Worm (Caenorhabditis elegans): ENCODE results near the gene T21H3.1.

T21H3.1 gene

DNA sequence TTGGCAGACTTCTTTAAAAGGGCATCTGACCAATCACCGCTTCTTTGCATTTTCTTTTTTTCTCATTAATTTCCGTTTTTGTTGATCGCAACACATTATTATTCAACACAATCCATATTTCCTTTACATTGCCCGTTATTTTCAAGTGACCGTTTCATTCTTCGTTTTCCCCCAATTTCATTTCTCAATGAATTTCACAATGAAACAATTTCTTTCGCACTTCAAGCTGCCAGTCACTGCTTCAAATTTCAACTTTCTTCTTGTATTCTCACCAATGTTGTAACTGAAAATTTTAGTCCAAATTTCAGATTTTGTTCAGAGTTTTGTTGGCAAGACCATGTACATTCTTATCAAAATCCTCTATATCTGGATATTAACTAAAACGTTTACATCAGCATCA is 35.1 kb upstream of the T21H3.1 start, which contains the start of gene cutl-22:
Gene cutl-22, plus strand, starts transcription at position 301 of the 400 bp plus-strand sequence.
- TF ChIP-seq R02D3.7 (tag; optimal IDR thresholded peaks at IDR 0.05) (no peak), nhr-23 (tag; optimal IDR thresholded peaks at IDR 0.05) (no peak), unc-39 (tag; optimal IDR thresholded peaks at IDR 0.05) (no peak), ZK546.5 (tag; optimal IDR thresholded peaks at IDR 0.05) (no peak), nhr-237 (tag; optimal IDR thresholded peaks at IDR 0.05) (no peak), alr-1 (tag; optimal IDR thresholded peaks at IDR 0.05) (no peak), lin-11 (tag; optimal IDR thresholded peaks at IDR 0.05) (no peak), ceh-16 (tag; optimal IDR thresholded peaks at IDR 0.05) (no peak), lin-13 (GFP tag; optimal IDR thresholded peaks at IDR 0.05) (no peak), sma-3 (GFP tag; optimal IDR thresholded peaks at IDR 0.05) (no peak), nhr-11 (tag; optimal IDR thresholded peaks at IDR 0.05) (no peak), Y55F3AM.14 (GFP tag; optimal IDR thresholded peaks at IDR 0.05) (no peak), nhr-6 (tag; optimal IDR thresholded peaks at IDR 0.05) (no peak), unc-55 (GFP tag; optimal IDR thresholded peaks at IDR 0.05) (no peak), lsy-2 (tag; optimal IDR thresholded peaks at IDR 0.05) (no peak), mdl-1 (tag; optimal IDR thresholded peaks at IDR 0.05) (no peak), elt-3 (tag; optimal IDR thresholded peaks at IDR 0.05) (no peak), lin-39 (tag; optimal IDR thresholded peaks at IDR 0.05) (no peak)

ce11 chrV:1142251-1142650 is 34.3 kb upstream of the T21H3.1 start:
- no peak for TF ChIP-seq sma-3 (GFP tag; optimal IDR thresholded peaks at IDR 0.05)
- TF ChIP-seq lin-11 (tag; optimal IDR thresholded peaks at IDR 0.05), result no peak
- no peak for TF ChIP-seq nhr-10 (tag; optimal IDR thresholded peaks at IDR 0.05)
- TF ChIP-seq egl-27 (tag; optimal IDR thresholded peaks at IDR 0.05), result no peak
- TF ChIP-seq peb-1 (tag; optimal IDR thresholded peaks at IDR 0.05), result no peak

DNA sequence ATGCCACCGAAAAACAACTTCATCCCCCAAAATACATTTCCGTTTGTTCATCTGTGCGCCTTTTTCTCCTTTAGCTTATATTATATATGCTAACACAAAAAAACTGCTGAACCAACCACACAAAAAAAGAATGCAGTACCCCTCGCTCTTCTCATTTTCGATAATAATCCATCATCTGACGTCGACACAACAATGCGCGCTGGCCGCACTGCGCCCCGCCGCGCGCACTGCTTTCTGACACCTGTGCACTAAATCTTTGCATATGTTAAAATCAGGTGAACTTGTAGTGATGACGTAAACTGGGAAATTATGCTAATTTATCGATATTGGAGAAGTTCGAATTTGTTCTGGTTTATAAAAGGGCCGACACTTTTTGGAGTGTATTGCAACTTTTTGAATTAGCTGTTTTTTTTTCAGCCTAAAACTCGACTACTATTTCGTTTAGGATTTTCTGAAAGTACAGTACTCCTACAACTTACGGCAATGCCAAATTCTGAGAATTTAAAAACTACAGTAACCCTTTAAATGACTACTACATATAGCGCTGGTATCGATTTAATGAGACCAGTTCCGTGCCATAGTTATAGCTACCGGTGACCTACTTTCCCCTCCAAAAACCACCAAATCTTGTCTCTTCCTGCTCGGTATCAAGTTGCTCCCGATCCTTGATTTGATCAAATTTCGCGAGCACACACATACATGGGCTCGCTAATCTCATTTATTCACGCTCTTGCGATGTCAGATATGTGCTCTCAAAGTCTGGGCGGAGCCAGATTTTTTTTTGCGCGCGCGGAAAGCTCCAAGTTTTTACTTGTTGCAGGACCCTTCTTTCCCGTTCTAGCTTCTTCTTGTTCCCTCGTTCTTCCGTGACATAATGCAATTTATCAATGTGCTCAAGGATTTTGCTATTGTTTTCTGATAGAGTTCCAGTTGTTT is 26.5 kb upstream of the T21H3.1 start:
- TF ChIP-seq lin-13 (GFP tag; optimal IDR thresholded peaks at IDR 0.05), result no peak
- peak; percentile 2 for TF ChIP-seq unc-55 (GFP tag; optimal IDR thresholded peaks at IDR 0.05)
- TF ChIP-seq lsy-2 (tag; optimal IDR thresholded peaks at IDR 0.05), result peak in 1 of 2 experiments; percentile 22
- TF ChIP-seq sma-9 (GFP tag; optimal IDR thresholded peaks at IDR 0.05), result peak; percentile 34
- no peak for TF ChIP-seq sma-9 (tag; optimal IDR thresholded peaks at IDR 0.05)
- TF ChIP-seq lin-11 (tag; optimal IDR thresholded peaks at IDR 0.05), result peak; percentile 39
- TF ChIP-seq elt-3 (tag; optimal IDR thresholded peaks at IDR 0.05), result no peak
- no peak for TF ChIP-seq nhr-6 (tag; optimal IDR thresholded peaks at IDR 0.05)
- no peak for TF ChIP-seq mbf-1 (tag; optimal IDR thresholded peaks at IDR 0.05)

- peak; percentile 100 for TF ChIP-seq Y55F3AM.14 (GFP tag; optimal IDR thresholded peaks at IDR 0.05)
- peak; percentile 90 to 97 for TF ChIP-seq mdl-1 (tag; optimal IDR thresholded peaks at IDR 0.05)
- no peak for TF ChIP-seq ama-1 (optimal IDR thresholded peaks at IDR 0.05)
- no peak for TF ChIP-seq lin-39 (tag; optimal IDR thresholded peaks at IDR 0.05)
- TF ChIP-seq dmd-4 (tag; optimal IDR thresholded peaks at IDR 0.05), result peak; percentile 55
- TF ChIP-seq sma-9 (GFP tag; optimal IDR thresholded peaks at IDR 0.05), result peak; percentile 97
- TF ChIP-seq sma-9 (tag; optimal IDR thresholded peaks at IDR 0.05), result no peak
- peak; percentile 96 for TF ChIP-seq sem-4 (tag; optimal IDR thresholded peaks at IDR 0.05)
- TF ChIP-seq nhr-237 (tag; optimal IDR thresholded peaks at IDR 0.05), result peak; percentile 92
- peak; percentile 93 to 95 for TF ChIP-seq lsy-2 (tag; optimal IDR thresholded peaks at IDR 0.05)
- TF ChIP-seq ztf-4 (tag; optimal IDR thresholded peaks at IDR 0.05), result peak; percentile 98
- TF ChIP-seq ztf-1 (GFP tag; conservative IDR thresholded peaks at IDR 0.05), result peak; percentile 92; the same call in 1 of the 2 replicates
- peak; percentile 99 for TF ChIP-seq lin-11 (tag; optimal IDR thresholded peaks at IDR 0.05)
- peak; percentile 74 for TF ChIP-seq nhr-77 (tag; optimal IDR thresholded peaks at IDR 0.05)
- no peak for TF ChIP-seq nhr-23 (tag; optimal IDR thresholded peaks at IDR 0.05)
- TF ChIP-seq nhr-25 (tag; optimal IDR thresholded peaks at IDR 0.05), result peak; percentile 92
- peak; percentile 69 for TF ChIP-seq unc-62 (GFP tag; optimal IDR thresholded peaks at IDR 0.05)
- TF ChIP-seq unc-55 (GFP tag; optimal IDR thresholded peaks at IDR 0.05), result peak; percentile 98
- TF ChIP-seq R02D3.7 (tag; optimal IDR thresholded peaks at IDR 0.05), result peak; percentile 63
- TF ChIP-seq crh-2 (tag; optimal IDR thresholded peaks at IDR 0.05), result peak; percentile 98
- peak; percentile 99 for TF ChIP-seq F13H6.1 (tag; optimal IDR thresholded peaks at IDR 0.05)
- TF ChIP-seq ceh-16 (tag; optimal IDR thresholded peaks at IDR 0.05), result peak; percentile 87
- peak; percentile 84 for TF ChIP-seq unc-39 (tag; optimal IDR thresholded peaks at IDR 0.05)
- TF ChIP-seq peb-1 (tag; optimal IDR thresholded peaks at IDR 0.05), result no peak
- peak; percentile 26 for TF ChIP-seq skn-1 (tag; optimal IDR thresholded peaks at IDR 0.05)
- peak; percentile 99 for TF ChIP-seq nhr-21 (tag; optimal IDR thresholded peaks at IDR 0.05)
- TF ChIP-seq aly-2 (tag; optimal IDR thresholded peaks at IDR 0.05), result no peak
- peak; percentile 94 for TF ChIP-seq nhr-6 (tag; optimal IDR thresholded peaks at IDR 0.05)
- TF ChIP-seq fos-1 (tag; optimal IDR thresholded peaks at IDR 0.05), result peak; percentile 96
- peak; percentile 77 for TF ChIP-seq ztf-11 (tag; optimal IDR thresholded peaks at IDR 0.05)
- peak; percentile 86 for TF ChIP-seq gmeb-1 (tag; optimal IDR thresholded peaks at IDR 0.05)
- peak; percentile 99 for TF ChIP-seq zag-1 (tag; optimal IDR thresholded peaks at IDR 0.05)
- TF ChIP-seq mab-5 (tag; optimal IDR thresholded peaks at IDR 0.05), result peak; percentile 95
- TF ChIP-seq snpc-4 (tag; optimal IDR thresholded peaks at IDR 0.05), result peak; percentile 79
- no peak for TF ChIP-seq elt-3 (tag; optimal IDR thresholded peaks at IDR 0.05)
- peak; percentile 98 for TF ChIP-seq sma-3 (GFP tag; optimal IDR thresholded peaks at IDR 0.05)
- no peak for TF ChIP-seq alr-1 (tag; optimal IDR thresholded peaks at IDR 0.05)
Measured at ce11 chrV:1151324-1151742, 25.2 kb upstream of the T21H3.1 start.
